Fruit fly (Drosophila melanogaster) whole organism, embryonic: ENCODE data around the gene nAChRalpha1.

ENCODE experiments used
- B-H1 ChIP-seq: fragments of 200-800 bp; sonication (Bioruptor generic); IDR thresholded peaks from 3 replicates; pipeline ENCODE4 v1.3.6; 2022; ENCODE audit warnings: missing biosample characterization, missing genetic modification characterization
- Bteb2 ChIP-seq: fragments of 200-800 bp; sonication (Bioruptor generic); optimal IDR thresholded peaks from 2 replicates; lab custom pipeline; 2016; ENCODE audit warnings: missing biosample characterization, missing genetic modification characterization
- CG31441 ChIP-seq: fragments of 200-800 bp; sonication (Bioruptor generic); IDR thresholded peaks from 2 replicates; pipeline ENCODE4 v1.3.6; 2022; ENCODE audit warnings: missing biosample characterization, missing genetic modification characterization
- CG6791 ChIP-seq: fragments of 200-800 bp; sonication (Bioruptor generic); IDR thresholded peaks from 3 replicates; pipeline ENCODE4 v1.3.6; 2022; ENCODE audit warnings: missing biosample characterization, missing genetic modification characterization; ENCODE audit not compliant: partially characterized antibody
- CG9876 ChIP-seq: fragments of 200-800 bp; sonication (Bioruptor generic); optimal IDR thresholded peaks from 2 replicates; lab custom pipeline; 2016; ENCODE audit warnings: missing biosample characterization, missing genetic modification characterization
- Ets65A ChIP-seq: fragments of 200-800 bp; sonication (Bioruptor generic); peaks from one replicate; lab custom pipeline; 2016; ENCODE audit warnings: missing biosample characterization, missing genetic modification characterization
- Mad ChIP-seq: fragments of 200-800 bp; sonication (Bioruptor generic); optimal IDR thresholded peaks from 2 replicates; lab custom pipeline; 2016; ENCODE audit warnings: missing biosample characterization, missing genetic modification characterization
- NK7.1 ChIP-seq: fragments of 200-800 bp; sonication (Bioruptor generic); optimal IDR thresholded peaks from 3 replicates; lab custom pipeline; 2016; ENCODE audit warnings: missing biosample characterization, missing genetic modification characterization
- gce ChIP-seq: fragments of 200-800 bp; sonication (Bioruptor generic); IDR thresholded peaks from 3 replicates; pipeline ENCODE4 v1.3.6; 2022; ENCODE audit warnings: missing biosample characterization, missing genetic modification characterization
- oc ChIP-seq: fragments of 200-800 bp; sonication (Bioruptor generic); optimal IDR thresholded peaks from 2 replicates; lab custom pipeline; 2018; ENCODE audit warnings: missing biosample characterization, mild to moderate bottlenecking, missing genetic modification characterization, moderate library complexity
- rib ChIP-seq: fragments of 200-800 bp; sonication (Bioruptor generic); IDR thresholded peaks from 2 replicates; pipeline ENCODE4 v1.3.6; 2022; ENCODE audit warnings: missing biosample characterization, missing genetic modification characterization

DNA sequence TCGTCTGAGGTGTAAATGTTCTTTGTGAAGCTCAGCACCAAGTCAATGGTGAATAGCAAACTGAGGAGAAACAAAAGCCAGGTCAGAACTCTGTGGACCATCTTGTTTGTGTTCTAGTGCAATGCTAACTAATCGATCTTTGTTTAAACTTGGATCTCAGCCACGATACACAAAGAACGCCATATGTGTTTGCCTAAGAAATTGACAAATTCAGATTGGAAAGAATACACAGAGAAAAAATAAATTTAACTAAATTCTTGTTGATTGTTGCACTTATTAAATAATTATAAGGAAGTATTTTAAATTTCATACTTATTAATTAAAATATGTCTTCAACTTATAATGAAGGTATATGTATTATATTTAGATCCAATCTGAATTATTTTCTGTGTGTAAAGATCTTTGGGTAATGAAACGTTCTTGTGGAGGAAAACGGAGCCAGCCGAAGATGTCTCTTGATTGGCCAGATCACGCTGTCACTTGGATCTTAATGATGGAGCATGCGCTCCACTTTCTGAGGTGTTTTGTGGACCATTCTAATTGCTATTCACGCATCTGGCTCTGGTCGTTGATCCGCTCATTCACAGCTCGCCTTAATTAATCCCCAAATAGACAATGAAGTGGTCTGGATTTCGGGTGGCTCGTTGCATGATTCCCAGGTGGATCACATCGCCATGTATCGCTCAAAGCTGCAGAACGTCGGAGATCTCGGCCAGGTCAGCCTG, 91.9 kb downstream of the nAChRalpha1 start, which contains the start of the genes CG17784 and CG13613:
- TF ChIP-seq oc (tag; lab: Kevin White, UChicago) (no peak), CG31441 (GFP tag; lab: Robert Waterston, UW) (no peak), rib (GFP tag; lab: Robert Waterston, UW) (no peak), CG6791 (GFP tag; lab: Robert Waterston, UW) (no peak), gce (no peak), Bteb2 (GFP tag; lab: Kevin White, UChicago) (no peak), B-H1 (GFP tag; lab: Robert Waterston, UW) (no peak), CG9876 (GFP tag; lab: Kevin White, UChicago) (no peak), Mad (GFP tag; lab: Kevin White, UChicago) (no peak), Ets65A (GFP tag; lab: Kevin White, UChicago) (no peak), NK7.1 (GFP tag; lab: Kevin White, UChicago) (no peak)
